Worm (Caenorhabditis elegans) whole organism, L4 larva: ENCODE results near the gene F21C10.9.

Experiments
- D1046.2 ChIP-seq: fragments of 200-800 bp; sonication (Bioruptor generic); IDR thresholded peaks from 2 replicates; pipeline ENCODE4 v1.3.6; 2022; ENCODE audit warnings: missing genetic modification characterization, missing compliant biosample characterization
- F26F4.8 ChIP-seq: fragments of 200-800 bp; sonication (Bioruptor generic); conservative IDR thresholded peaks from 2 replicates; pipeline ENCODE4 v1.3.6; 2022; ENCODE audit warnings: missing genetic modification characterization, missing compliant biosample characterization
- R02D3.7 ChIP-seq: fragments of 150-350 bp; sonication (generic microtip); optimal IDR thresholded peaks from 3 replicates; lab custom pipeline; 2014; ENCODE audit warnings: missing biosample characterization, missing genetic modification characterization
- T20F7.1 ChIP-seq: fragments of 200-800 bp; sonication (Bioruptor generic); optimal IDR thresholded peaks from 2 replicates; lab custom pipeline; 2018; ENCODE audit warnings: mild to moderate bottlenecking, missing genetic modification characterization, missing compliant biosample characterization
- T26A8.4 ChIP-seq: fragments of 200-800 bp; sonication (Bioruptor generic); IDR thresholded peaks from 2 replicates; pipeline ENCODE4 v1.3.6; 2022; ENCODE audit warnings: missing genetic modification characterization, missing compliant biosample characterization
- Y75B8A.6 ChIP-seq: fragments of 200-800 bp; sonication (Bioruptor generic); IDR thresholded peaks from 2 replicates; pipeline ENCODE4 v1.3.6; 2022; ENCODE audit warnings: missing genetic modification reagents, missing genetic modification characterization, missing compliant biosample characterization
- ama-1 ChIP-seq: fragments of 150-350 bp; optimal IDR thresholded peaks from 2 replicates; lab custom pipeline; 2014; ENCODE audit warnings: inconsistent platforms, mixed read lengths
- arid-1 ChIP-seq: fragments of 200-800 bp; sonication (Bioruptor generic); conservative IDR thresholded peaks from 2 replicates; pipeline ENCODE4 v1.3.6; 2022; ENCODE audit warnings: missing genetic modification reagents, missing genetic modification characterization, missing compliant biosample characterization
- ceh-28 ChIP-seq: fragments of 150-350 bp; optimal IDR thresholded peaks from 2 replicates; lab custom pipeline; 2014; ENCODE audit warnings: missing biosample characterization, missing genetic modification reagents, missing genetic modification characterization
- ceh-44 ChIP-seq: fragments of 200-800 bp; sonication (Bioruptor generic); IDR thresholded peaks from 2 replicates; pipeline ENCODE4 v1.3.6; 2022; ENCODE audit warnings: missing genetic modification reagents, missing genetic modification characterization, missing compliant biosample characterization
- ceh-62 ChIP-seq: sonication (generic microtip); optimal IDR thresholded peaks from 2 replicates; lab custom pipeline; 2017; ENCODE audit warnings: missing biosample characterization, missing genetic modification characterization
- daf-12 ChIP-seq: fragments of 150-350 bp; optimal IDR thresholded peaks from 2 replicates; lab custom pipeline; 2014; ENCODE audit warnings: missing biosample characterization, missing genetic modification reagents, missing genetic modification characterization
- dmd-9 ChIP-seq: fragments of 200-800 bp; sonication (Bioruptor generic); IDR thresholded peaks from 2 replicates; pipeline ENCODE4 v1.3.6; 2022; ENCODE audit warnings: missing genetic modification reagents, missing genetic modification characterization, missing compliant biosample characterization
- duxl-1 ChIP-seq: sonication (generic microtip); optimal IDR thresholded peaks from 2 replicates; lab custom pipeline; 2016; ENCODE audit warnings: mild to moderate bottlenecking, missing genetic modification characterization, moderate library complexity, missing compliant biosample characterization; ENCODE audit not compliant: poor library complexity
- dve-1 ChIP-seq: sonication (generic microtip); optimal IDR thresholded peaks from 2 replicates; lab custom pipeline; 2017; ENCODE audit warnings: antibody characterized with exemption, mild to moderate bottlenecking, missing genetic modification characterization, missing compliant biosample characterization; ENCODE audit not compliant: insufficient read depth
- egl-27 ChIP-seq: sonication (generic microtip); optimal IDR thresholded peaks from 3 replicates; lab custom pipeline; 2017; ENCODE audit warnings: missing biosample characterization, missing genetic modification reagents, missing genetic modification characterization
- hmg-1.1 ChIP-seq: fragments of 200-800 bp; sonication (Bioruptor generic); IDR thresholded peaks from 2 replicates; pipeline ENCODE4 v1.3.6; 2022; ENCODE audit warnings: missing genetic modification reagents, missing genetic modification characterization, missing compliant biosample characterization
- lim-7 ChIP-seq: fragments of 200-800 bp; sonication (Bioruptor generic); IDR thresholded peaks from 2 replicates; pipeline ENCODE4 v1.3.6; 2022; ENCODE audit warnings: missing genetic modification characterization, missing compliant biosample characterization
- lin-1 ChIP-seq: fragments of 200-800 bp; sonication (Bioruptor generic); IDR thresholded peaks from 2 replicates; pipeline ENCODE4 v1.3.6; 2022; ENCODE audit warnings: missing genetic modification reagents, missing genetic modification characterization, missing compliant biosample characterization
- lin-29 ChIP-seq: fragments of 200-800 bp; sonication (Bioruptor generic); IDR thresholded peaks from 2 replicates; pipeline ENCODE4 v1.3.6; 2022; ENCODE audit warnings: missing genetic modification reagents, missing genetic modification characterization, missing compliant biosample characterization
- lin-39 ChIP-seq: fragments of 150-350 bp; optimal IDR thresholded peaks from 2 replicates; lab custom pipeline; 2014; ENCODE audit warnings: missing biosample characterization, missing genetic modification reagents, missing genetic modification characterization
- lsy-2 ChIP-seq, 2 experiments: fragments of 150-350 bp in 1 of 2; sonication (generic microtip) in 1 of 2; optimal IDR thresholded peaks; 2 replicates each; lab custom pipeline; 2014 to 2017; ENCODE audit warnings: missing biosample characterization in 2 of 2, missing genetic modification characterization in 2 of 2
- madf-9 ChIP-seq: fragments of 200-800 bp; sonication (Bioruptor generic); conservative IDR thresholded peaks from 2 replicates; pipeline ENCODE4 v1.3.6; 2022; ENCODE audit warnings: missing genetic modification reagents, missing genetic modification characterization, missing compliant biosample characterization
- mdl-1 ChIP-seq, 2 experiments: fragments of 150-350 bp in 1 of 2; sonication (generic microtip) in 1 of 2; optimal IDR thresholded peaks; 2 replicates each; lab custom pipeline; 2014 to 2017; ENCODE audit warnings: missing biosample characterization in 2 of 2, missing genetic modification characterization in 2 of 2
- mdt-29 ChIP-seq: fragments of 200-800 bp; sonication (Bioruptor generic); IDR thresholded peaks from 2 replicates; pipeline ENCODE4 v1.3.6; 2022; ENCODE audit warnings: missing genetic modification reagents, missing genetic modification characterization, missing compliant biosample characterization
- mep-1 ChIP-seq: fragments of 150-350 bp; sonication (generic microtip); optimal IDR thresholded peaks from 3 replicates; lab custom pipeline; 2014; ENCODE audit warnings: missing biosample characterization, missing genetic modification characterization
- mxl-2 ChIP-seq: fragments of 200-800 bp; sonication (Bioruptor generic); conservative IDR thresholded peaks from 2 replicates; pipeline ENCODE4 v1.3.6; 2022; ENCODE audit warnings: missing genetic modification reagents, missing genetic modification characterization, missing compliant biosample characterization
- mxl-3 ChIP-seq: fragments of 200-800 bp; sonication (Bioruptor generic); optimal IDR thresholded peaks from 2 replicates; lab custom pipeline; 2018; ENCODE audit warnings: mild to moderate bottlenecking, missing genetic modification characterization, missing compliant biosample characterization
- nhr-237 ChIP-seq: sonication (generic microtip); optimal IDR thresholded peaks from 2 replicates; lab custom pipeline; 2017; ENCODE audit warnings: missing biosample characterization, missing genetic modification characterization
- nhr-25 ChIP-seq: sonication (generic microtip); optimal IDR thresholded peaks from 2 replicates; lab custom pipeline; 2017; ENCODE audit warnings: missing genetic modification characterization, mild to moderate bottlenecking, missing compliant biosample characterization, antibody characterized with exemption, moderate library complexity, borderline replicate concordance; ENCODE audit not compliant: insufficient read depth
- nhr-6 ChIP-seq: fragments of 150-350 bp; optimal IDR thresholded peaks from 2 replicates; lab custom pipeline; 2014; ENCODE audit warnings: missing biosample characterization, missing genetic modification characterization
- nhr-76 ChIP-seq: fragments of 150-350 bp; optimal IDR thresholded peaks from 2 replicates; lab custom pipeline; 2014; ENCODE audit warnings: missing biosample characterization, missing genetic modification characterization
- saeg-2 ChIP-seq: fragments of 200-800 bp; sonication (Bioruptor generic); IDR thresholded peaks from 2 replicates; pipeline ENCODE4 v1.3.6; 2022; ENCODE audit warnings: missing genetic modification reagents, missing genetic modification characterization, missing compliant biosample characterization
- tra-1 ChIP-seq: fragments of 200-800 bp; sonication (Bioruptor generic); IDR thresholded peaks from 2 replicates; pipeline ENCODE4 v1.3.6; 2022; ENCODE audit warnings: missing genetic modification reagents, missing genetic modification characterization, missing compliant biosample characterization
- vab-7 ChIP-seq: fragments of 200-800 bp; sonication (Bioruptor generic); IDR thresholded peaks from 2 replicates; pipeline ENCODE4 v1.3.6; 2022; ENCODE audit warnings: missing genetic modification reagents, missing genetic modification characterization, missing compliant biosample characterization
- zfp-2 ChIP-seq: sonication (generic microtip); optimal IDR thresholded peaks from 2 replicates; lab custom pipeline; 2016; ENCODE audit warnings: mild to moderate bottlenecking, missing genetic modification characterization, missing compliant biosample characterization
- zfp-3 ChIP-seq: fragments of 200-800 bp; sonication (Bioruptor generic); conservative IDR thresholded peaks from 2 replicates; pipeline ENCODE4 v1.3.6; 2022; ENCODE audit warnings: missing genetic modification reagents, missing genetic modification characterization, missing compliant biosample characterization
- zip-2 ChIP-seq: fragments of 150-350 bp; optimal IDR thresholded peaks from 2 replicates; lab custom pipeline; 2014; ENCODE audit warnings: missing biosample characterization, missing genetic modification characterization
- ztf-11 ChIP-seq: fragments of 150-350 bp; optimal IDR thresholded peaks from 2 replicates; lab custom pipeline; 2014; ENCODE audit warnings: missing biosample characterization, missing genetic modification characterization
- ztf-7 ChIP-seq: fragments of 150-350 bp; optimal IDR thresholded peaks from 2 replicates; lab custom pipeline; 2014; ENCODE audit warnings: missing biosample characterization, missing genetic modification characterization

F21C10.9 gene

DNA sequence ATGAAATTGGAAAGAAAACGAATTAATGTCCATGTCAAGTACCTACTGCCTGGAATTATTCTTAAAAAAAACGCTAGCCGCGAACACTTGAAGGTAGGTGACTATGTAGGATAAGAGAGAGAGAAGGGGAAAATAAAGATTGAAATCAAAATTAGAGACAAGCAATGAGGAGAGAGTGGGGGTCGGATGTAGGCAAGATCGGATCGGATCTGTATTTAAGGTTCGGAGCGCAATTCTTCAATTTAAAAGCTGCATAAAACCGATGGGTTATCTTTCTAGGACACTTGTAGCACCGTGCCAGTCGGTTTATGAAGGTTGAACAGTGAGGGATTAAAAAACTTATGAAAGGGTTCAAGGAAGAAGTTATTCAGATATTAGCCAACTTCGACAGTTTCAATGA is 35.4 kb downstream of the F21C10.9 start:
- TF ChIP-seq R02D3.7 = no peak
- TF ChIP-seq lin-1 = no peak
- TF ChIP-seq nhr-237 (tag; lab: Kevin White, UChicago) = no peak
- no peak for TF ChIP-seq nhr-6 (tag; lab: Kevin White, UChicago)
- no peak for TF ChIP-seq T26A8.4
- TF ChIP-seq dmd-9 (GFP tag; lab: Robert Waterston, UW) = no peak
- no peak for TF ChIP-seq daf-12 (tag; lab: Kevin White, UChicago)
- TF ChIP-seq ceh-62 (tag; lab: Kevin White, UChicago) = no peak
- no peak for TF ChIP-seq mdl-1 (tag; optimal IDR thresholded peaks at IDR 0.05; lab: Kevin White, UChicago)
- no peak for TF ChIP-seq zfp-3
- TF ChIP-seq lim-7 (GFP tag; lab: Robert Waterston, UW) = no peak
- TF ChIP-seq F26F4.8 (GFP tag; lab: Robert Waterston, UW) = no peak
- no peak for TF ChIP-seq nhr-25 (tag; lab: Kevin White, UChicago)
- TF ChIP-seq lsy-2 (tag; optimal IDR thresholded peaks at IDR 0.05; lab: Kevin White, UChicago) = no peak

ce11 chrV:9062341-9062740 is 36.2 kb downstream of the F21C10.9 start, which contains the start of gene C25E10.12:
Gene C25E10.12, minus strand, starts transcription at chrV:9062441.
- TF ChIP-seq mep-1 (tag; lab: Kevin White, UChicago) (no peak), madf-9 (GFP tag; lab: Robert Waterston, UW) (no peak), mxl-2 (GFP tag; lab: Robert Waterston, UW) (no peak), vab-7 (GFP tag; lab: Robert Waterston, UW) (no peak), zip-2 (tag; lab: Kevin White, UChicago) (no peak), D1046.2 (GFP tag; lab: Robert Waterston, UW) (no peak)

ce11 chrV:9059468-9059867 is 39.0 kb downstream of the F21C10.9 start, which contains the start of the genes C25E10.16 and C25E10.13:
Gene C25E10.16, minus strand, starts transcription at chrV:9059568.
Gene C25E10.13, plus strand, starts transcription at chrV:9059723.
- TF ChIP-seq Y75B8A.6 (GFP tag; lab: Robert Waterston, UW) (no peak), hmg-1.1 (no peak), saeg-2 (GFP tag; lab: Robert Waterston, UW) (no peak), ztf-11 (tag; lab: Kevin White, UChicago) (no peak), arid-1 (no peak), tra-1 (GFP tag; lab: Robert Waterston, UW) (no peak), lim-7 (GFP tag; lab: Robert Waterston, UW) (no peak), mdt-29 (GFP tag; lab: Robert Waterston, UW) (no peak), ztf-7 (tag; lab: Kevin White, UChicago) (no peak), dmd-9 (GFP tag; lab: Robert Waterston, UW) (no peak), lin-39 (tag; lab: Kevin White, UChicago) (no peak), egl-27 (tag; lab: Kevin White, UChicago) (no peak), ceh-44 (GFP tag; lab: Robert Waterston, UW) (no peak), ama-1 (lab: Kevin White, UChicago) (no peak), lsy-2 (tag; optimal IDR thresholded peaks at IDR 0.05; lab: Kevin White, UChicago) (no peak), zfp-2 (tag; lab: Kevin White, UChicago) (no peak), T20F7.1 (GFP tag; lab: Kevin White, UChicago) (no peak), mep-1 (tag; lab: Kevin White, UChicago) (no peak), nhr-76 (no peak)

- TF ChIP-seq arid-1 = no peak
- TF ChIP-seq nhr-76 = no peak
- TF ChIP-seq nhr-25 (tag; lab: Kevin White, UChicago) = no peak
- no peak for TF ChIP-seq lim-7 (GFP tag; lab: Robert Waterston, UW)
- no peak for TF ChIP-seq lin-29 (GFP tag; lab: Robert Waterston, UW)
- TF ChIP-seq D1046.2 (GFP tag; lab: Robert Waterston, UW) = no peak
- TF ChIP-seq dve-1 (tag; lab: Kevin White, UChicago) = no peak
- no peak for TF ChIP-seq duxl-1 (tag; lab: Kevin White, UChicago)
- no peak for TF ChIP-seq ceh-62 (tag; lab: Kevin White, UChicago)
- TF ChIP-seq ceh-28 (tag; lab: Kevin White, UChicago) = no peak
- TF ChIP-seq ztf-11 (tag; lab: Kevin White, UChicago) = no peak
- no peak for TF ChIP-seq nhr-237 (tag; lab: Kevin White, UChicago)
- TF ChIP-seq mxl-3 (GFP tag; lab: Kevin White, UChicago) = no peak
Measured at ce11 chrV:9058627-9059026, 39.9 kb downstream of the F21C10.9 start, which contains the start of gene C25E10.11. Gene C25E10.11, minus strand, starts transcription at chrV:9058727.
